Fruit fly (Drosophila melanogaster): ENCODE measurements around the gene CG5958.

DNA sequence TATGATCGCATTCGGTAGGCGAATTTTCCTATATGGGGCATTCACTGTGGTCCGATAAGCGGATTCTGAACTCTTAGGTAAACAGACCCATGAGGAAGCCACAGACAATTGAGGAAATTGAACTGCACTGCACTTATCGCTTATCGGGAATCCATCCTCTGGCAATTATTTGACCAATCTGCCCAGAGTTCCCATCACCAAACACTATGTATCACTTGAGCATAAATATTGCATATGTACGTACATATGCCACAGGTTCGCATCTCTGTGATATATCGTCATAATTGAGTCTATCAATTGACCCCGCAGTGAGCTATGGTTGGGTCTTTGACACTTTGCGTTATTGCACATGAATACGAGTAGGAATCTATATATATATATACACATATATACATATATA is 15.1 kb upstream of the CG5958 start:
- no peak for TF ChIP-seq Dfd (GFP tag; optimal IDR thresholded peaks at IDR 0.05)
- no peak for TF ChIP-seq Myc (optimal IDR thresholded peaks at IDR 0.05)
- no peak for TF ChIP-seq Mio (GFP tag; optimal IDR thresholded peaks at IDR 0.05)
